Fruit fly (Drosophila melanogaster) whole organism, wandering third instar larva: ENCODE data around the gene CG32026.

Experiments used
- Abd-B ChIP-seq: fragments of >200 bp; optimal IDR thresholded peaks from 2 replicates; lab custom pipeline; 2017; ENCODE audit warnings: missing biosample characterization, missing genetic modification characterization
- CG32264 ChIP-seq: fragments of 200-800 bp; sonication (Bioruptor generic); optimal IDR thresholded peaks from 2 replicates; lab custom pipeline; 2016; ENCODE audit warnings: missing biosample characterization, missing genetic modification characterization
- OdsH ChIP-seq: fragments of 200-800 bp; sonication (Bioruptor generic); optimal IDR thresholded peaks from 2 replicates; lab custom pipeline; 2016; ENCODE audit warnings: missing biosample characterization, mild to moderate bottlenecking, missing genetic modification characterization
- h ChIP-seq: fragments of 200-800 bp; sonication (Bioruptor generic); optimal IDR thresholded peaks from 3 replicates; lab custom pipeline; 2016; ENCODE audit warnings: missing biosample characterization, mild to moderate bottlenecking, missing genetic modification characterization

DNA sequence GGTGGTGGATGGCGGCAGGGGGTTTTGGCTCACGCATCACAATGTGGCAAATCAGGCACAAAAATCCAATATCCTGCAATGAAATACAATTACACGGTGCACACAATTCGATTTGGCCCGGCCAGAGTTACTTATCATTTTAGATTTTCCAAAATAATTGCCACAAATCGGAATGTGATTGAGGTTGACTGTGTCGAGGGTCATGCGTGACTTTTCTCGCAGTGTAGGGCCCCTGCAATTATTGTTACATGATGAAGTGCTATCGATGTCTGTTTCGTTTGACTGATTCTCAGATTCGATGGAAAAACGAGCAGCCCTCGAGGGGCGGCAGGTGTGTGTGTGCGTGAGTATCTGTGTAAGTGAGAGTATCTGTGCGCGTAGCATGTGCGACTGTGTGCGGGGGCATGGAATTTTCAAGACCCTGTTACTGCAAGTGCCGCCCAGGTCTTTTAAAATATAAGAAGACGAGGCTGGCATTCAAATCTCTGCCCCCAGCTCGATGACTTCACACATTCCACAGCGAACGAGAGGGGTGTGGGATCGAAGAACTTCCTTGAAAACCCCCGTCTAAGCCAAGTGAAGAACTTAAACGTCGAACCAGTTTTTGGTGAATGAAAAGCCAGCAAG, 11.7 kb upstream of the CG32026 start:
- no peak for TF ChIP-seq h
- no peak for TF ChIP-seq CG32264 (GFP tag; lab: Kevin White, UChicago)
- no peak for TF ChIP-seq Abd-B (GFP tag; lab: Kevin White, UChicago)
- TF ChIP-seq OdsH (GFP tag; lab: Kevin White, UChicago): no peak
